Fruit fly (Drosophila melanogaster): ENCODE results near the gene cdm.

- no peak for TF ChIP-seq psq (optimal IDR thresholded peaks at IDR 0.05)
- TF ChIP-seq pan (optimal IDR thresholded peaks at IDR 0.05): no peak
- no peak for TF ChIP-seq CG8478 (optimal IDR thresholded peaks at IDR 0.05)
These were observed 12.0 kb upstream of the cdm start for dm6 chr3R:18195295-18195694.
